Fruit fly (Drosophila melanogaster) whole organism, embryonic: ENCODE data around the gene CG12075.

Experiments
- Asciz ChIP-seq: fragments of 200-800 bp; sonication (Bioruptor generic); optimal IDR thresholded peaks from 2 replicates; lab custom pipeline; 2017; ENCODE audit warnings: missing biosample characterization, mild to moderate bottlenecking, missing genetic modification characterization, missing genetic modification reagents
- CG10462 ChIP-seq: fragments of 200-800 bp; sonication (Bioruptor generic); optimal IDR thresholded peaks from 2 replicates; lab custom pipeline; 2016; ENCODE audit warnings: missing biosample characterization, missing genetic modification characterization
- CG11247 ChIP-seq: fragments of 200-800 bp; sonication (Bioruptor generic); IDR thresholded peaks from 2 replicates; pipeline ENCODE4 v1.3.6; 2022; ENCODE audit warnings: missing biosample characterization, missing genetic modification characterization
- CG11398 ChIP-seq: fragments of 200-800 bp; sonication (Bioruptor generic); optimal IDR thresholded peaks from 2 replicates; lab custom pipeline; 2016; ENCODE audit warnings: missing biosample characterization, missing genetic modification characterization
- CG11695 ChIP-seq: fragments of 200-800 bp; sonication (Bioruptor generic); IDR thresholded peaks from 3 replicates; pipeline ENCODE4 v1.3.6; 2022; ENCODE audit warnings: missing biosample characterization, missing genetic modification characterization
- CG12299 ChIP-seq: fragments of 200-800 bp; sonication (Bioruptor generic); optimal IDR thresholded peaks from 2 replicates; lab custom pipeline; 2018; ENCODE audit warnings: missing biosample characterization, mild to moderate bottlenecking, missing genetic modification characterization
- CG12769 ChIP-seq: fragments of 200-800 bp; sonication (Bioruptor generic); optimal IDR thresholded peaks from 2 replicates; lab custom pipeline; 2019; ENCODE audit warnings: missing biosample characterization, mild to moderate bottlenecking, missing genetic modification characterization, moderate library complexity
- CG12942 ChIP-seq: fragments of 200-800 bp; sonication (Bioruptor generic); optimal IDR thresholded peaks from 3 replicates; lab custom pipeline; 2016; ENCODE audit warnings: missing biosample characterization, missing genetic modification characterization
- CG14441 ChIP-seq: fragments of 200-800 bp; sonication (Bioruptor generic); IDR thresholded peaks from 2 replicates; pipeline ENCODE4 v1.3.6; 2022; ENCODE audit warnings: missing biosample characterization, missing genetic modification characterization
- CG14710 ChIP-seq: fragments of 200-800 bp; sonication (Bioruptor generic); optimal IDR thresholded peaks from 3 replicates; lab custom pipeline; 2019; ENCODE audit warnings: missing biosample characterization, mild to moderate bottlenecking, missing genetic modification characterization, moderate library complexity
- CG16779 ChIP-seq: fragments of 200-800 bp; sonication (Bioruptor generic); IDR thresholded peaks from 2 replicates; pipeline ENCODE4 v1.3.6; 2022; ENCODE audit warnings: missing biosample characterization, missing genetic modification characterization
- CG17802 ChIP-seq: fragments of 200-800 bp; sonication (Bioruptor generic); optimal IDR thresholded peaks from 2 replicates; lab custom pipeline; 2018; ENCODE audit warnings: missing biosample characterization, mild to moderate bottlenecking, missing genetic modification characterization, moderate library complexity
- CG18262 ChIP-seq: fragments of 200-800 bp; optimal IDR thresholded peaks from 3 replicates; lab custom pipeline; 2019; ENCODE audit warnings: missing biosample characterization, mild to moderate bottlenecking, missing genetic modification characterization, moderate library complexity
- CG18476 ChIP-seq: fragments of 200-800 bp; sonication (Bioruptor generic); optimal IDR thresholded peaks from 2 replicates; lab custom pipeline; 2016; ENCODE audit warnings: missing biosample characterization, mild to moderate bottlenecking, missing genetic modification characterization
- CG18599 ChIP-seq: fragments of 200-800 bp; sonication (Bioruptor generic); optimal IDR thresholded peaks from 3 replicates; lab custom pipeline; 2017; ENCODE audit warnings: missing biosample characterization, missing genetic modification characterization, mild to moderate bottlenecking, moderate library complexity, missing genetic modification reagents
- CG33557 ChIP-seq: fragments of 200-800 bp; sonication (Bioruptor generic); optimal IDR thresholded peaks from 2 replicates; lab custom pipeline; 2019; ENCODE audit warnings: missing biosample characterization, mild to moderate bottlenecking, missing genetic modification characterization, moderate library complexity
- CG43689 ChIP-seq: fragments of 200-800 bp; sonication (Bioruptor generic); IDR thresholded peaks from 2 replicates; pipeline ENCODE4 v1.3.6; 2022; ENCODE audit warnings: missing biosample characterization, missing genetic modification characterization
- CG7556 ChIP-seq: fragments of 200-800 bp; sonication (Bioruptor generic); optimal IDR thresholded peaks from 2 replicates; lab custom pipeline; 2017; ENCODE audit warnings: missing biosample characterization, mild to moderate bottlenecking, missing genetic modification characterization
- CG8944 ChIP-seq: fragments of 200-800 bp; sonication (Bioruptor generic); optimal IDR thresholded peaks from 3 replicates; lab custom pipeline; 2016; ENCODE audit warnings: missing biosample characterization, missing genetic modification characterization
- Deaf1 ChIP-seq: fragments of 200-800 bp; optimal IDR thresholded peaks from 3 replicates; lab custom pipeline; 2019; ENCODE audit warnings: missing biosample characterization, mild to moderate bottlenecking, missing genetic modification characterization, moderate library complexity
- Doc2 ChIP-seq: fragments of 200-800 bp; sonication (Bioruptor generic); IDR thresholded peaks from 2 replicates; pipeline ENCODE4 v1.3.6; 2022; ENCODE audit warnings: missing biosample characterization, missing genetic modification characterization
- Doc3 ChIP-seq: fragments of 200-800 bp; sonication (Bioruptor generic); IDR thresholded peaks from 3 replicates; pipeline ENCODE4 v1.3.6; 2022; ENCODE audit warnings: missing biosample characterization, missing genetic modification characterization; ENCODE audit not compliant: partially characterized antibody
- Ets97D ChIP-seq: fragments of 200-800 bp; sonication (Bioruptor generic); optimal IDR thresholded peaks from 3 replicates; lab custom pipeline; 2016; ENCODE audit warnings: missing biosample characterization, missing genetic modification characterization
- H15 ChIP-seq: fragments of 200-800 bp; sonication (Bioruptor generic); IDR thresholded peaks from 3 replicates; pipeline ENCODE4 v1.3.6; 2022; ENCODE audit warnings: missing biosample characterization, missing genetic modification characterization
- MTF-1 ChIP-seq: fragments of 200-800 bp; sonication (Bioruptor generic); optimal IDR thresholded peaks from 2 replicates; lab custom pipeline; 2018; ENCODE audit warnings: missing biosample characterization, mild to moderate bottlenecking, missing genetic modification characterization, borderline replicate concordance
- Sin3A ChIP-seq: fragments of >200 bp; optimal IDR thresholded peaks from 2 replicates; lab custom pipeline; 2018
- Sry-β ChIP-seq: fragments of 200-800 bp; sonication (Bioruptor generic); optimal IDR thresholded peaks from 2 replicates; lab custom pipeline; 2018; ENCODE audit warnings: missing biosample characterization, mild to moderate bottlenecking, missing genetic modification characterization, moderate library complexity
- Sry-δ ChIP-seq: fragments of 200-800 bp; sonication (Bioruptor generic); optimal IDR thresholded peaks from 2 replicates; lab custom pipeline; 2016; ENCODE audit warnings: missing biosample characterization, missing genetic modification characterization
- Ssrp ChIP-seq: fragments of 200-800 bp; sonication (Bioruptor generic); optimal IDR thresholded peaks from 2 replicates; lab custom pipeline; 2018; ENCODE audit warnings: missing biosample characterization, mild to moderate bottlenecking, missing genetic modification characterization, moderate library complexity
- ash1 ChIP-seq: fragments of 200-800 bp; sonication (Bioruptor generic); optimal IDR thresholded peaks from 2 replicates; lab custom pipeline; 2018; ENCODE audit warnings: missing biosample characterization, mild to moderate bottlenecking, missing genetic modification characterization
- az2 ChIP-seq: fragments of 200-800 bp; sonication (Bioruptor generic); optimal IDR thresholded peaks from 3 replicates; lab custom pipeline; 2016; ENCODE audit warnings: missing biosample characterization, missing genetic modification characterization
- crc ChIP-seq: fragments of 200-800 bp; sonication (Bioruptor generic); optimal IDR thresholded peaks from 2 replicates; lab custom pipeline; 2016; ENCODE audit warnings: missing biosample characterization, missing genetic modification characterization
- crol ChIP-seq: fragments of 200-800 bp; sonication (Bioruptor generic); IDR thresholded peaks from 2 replicates; pipeline ENCODE4 v1.3.6; 2022; ENCODE audit warnings: missing biosample characterization, missing genetic modification characterization
- dpn ChIP-seq, 2 experiments: fragments of 200-800 bp; sonication (Bioruptor generic); optimal IDR thresholded peaks; 3 replicates each; lab custom pipeline; 2016; ENCODE audit warnings: missing biosample characterization in 2 of 2, missing genetic modification characterization in 2 of 2
- fd96Cb ChIP-seq: fragments of 200-800 bp; sonication (Bioruptor generic); optimal IDR thresholded peaks from 2 replicates; lab custom pipeline; 2018; ENCODE audit warnings: missing biosample characterization, mild to moderate bottlenecking, missing genetic modification characterization, moderate library complexity
- gem ChIP-seq: fragments of 200-800 bp; sonication (Bioruptor generic); optimal IDR thresholded peaks from 2 replicates; lab custom pipeline; 2019; ENCODE audit warnings: missing biosample characterization, mild to moderate bottlenecking, missing genetic modification characterization, moderate library complexity
- gt ChIP-seq: fragments of 200-800 bp; sonication (Bioruptor generic); IDR thresholded peaks from 2 replicates; pipeline ENCODE4 v1.3.6; 2022; ENCODE audit warnings: missing biosample characterization, missing genetic modification characterization
- hkb ChIP-seq, 2 experiments: fragments of 200-800 bp in 1 of 2; fragments of >200 bp in 1 of 2; sonication (Bioruptor generic) in 1 of 2; IDR thresholded peaks in 1 of 2; optimal IDR thresholded peaks in 1 of 2; 2 replicates each; pipeline versions ENCODE4 v1.3.6 to Lab custom; 2017 to 2022; ENCODE audit warnings: missing biosample characterization in 1 of 2, missing genetic modification characterization in 1 of 2
- jigr1 ChIP-seq: fragments of 200-800 bp; sonication (Bioruptor generic); IDR thresholded peaks from 3 replicates; pipeline ENCODE4 v1.3.6; 2022; ENCODE audit warnings: missing biosample characterization, missing genetic modification characterization
- knrl ChIP-seq: fragments of 200-800 bp; sonication (Bioruptor generic); IDR thresholded peaks from 3 replicates; pipeline ENCODE4 v1.3.6; 2022; ENCODE audit warnings: missing biosample characterization, missing genetic modification characterization; ENCODE audit not compliant: partially characterized antibody
- lab ChIP-seq: fragments of 200-800 bp; sonication (Bioruptor generic); optimal IDR thresholded peaks from 3 replicates; lab custom pipeline; 2017; ENCODE audit warnings: missing biosample characterization, missing genetic modification characterization, mild to moderate bottlenecking, moderate library complexity, missing genetic modification reagents
- lov ChIP-seq, 2 experiments: fragments of 200-800 bp in 1 of 2; fragments of >200 bp in 1 of 2; sonication (Bioruptor generic) in 1 of 2; IDR thresholded peaks in 1 of 2; optimal IDR thresholded peaks in 1 of 2; 2 replicates in 1 of 2; 3 replicates in 1 of 2; pipeline versions ENCODE4 v1.3.6 to Lab custom; 2017 to 2022; ENCODE audit warnings: missing biosample characterization in 1 of 2, missing genetic modification characterization in 1 of 2
- pan ChIP-seq, 4 experiments: fragments of >200 bp in 3 of 4; fragments of 200-800 bp in 1 of 4; sonication (Bioruptor generic) in 1 of 4; optimal IDR thresholded peaks in 3 of 4; IDR thresholded peaks in 1 of 4; 2 replicates each; pipeline versions ENCODE4 v1.3.6 to Lab custom; 2017 to 2022; ENCODE audit warnings: missing biosample characterization in 2 of 4, missing genetic modification characterization in 2 of 4, mixed read lengths in 1 of 4
- pum ChIP-seq: fragments of 200-800 bp; sonication (Bioruptor generic); optimal IDR thresholded peaks from 2 replicates; lab custom pipeline; 2016; ENCODE audit warnings: missing biosample characterization, missing genetic modification characterization
- rib ChIP-seq: fragments of 200-800 bp; sonication (Bioruptor generic); IDR thresholded peaks from 2 replicates; pipeline ENCODE4 v1.3.6; 2022; ENCODE audit warnings: missing biosample characterization, missing genetic modification characterization
- ssp ChIP-seq: fragments of 200-800 bp; sonication (Bioruptor generic); IDR thresholded peaks from 2 replicates; pipeline ENCODE4 v1.3.6; 2022; ENCODE audit warnings: missing biosample characterization, missing genetic modification characterization
- tgo ChIP-seq: fragments of 200-800 bp; sonication (Bioruptor generic); IDR thresholded peaks from 3 replicates; pipeline ENCODE4 v1.3.6; 2022; ENCODE audit warnings: missing biosample characterization, missing genetic modification characterization
- ttk ChIP-seq: fragments of 200-800 bp; sonication (Bioruptor generic); IDR thresholded peaks from 2 replicates; pipeline ENCODE4 v2.1.2; 2022; ENCODE audit warnings: missing biosample characterization, missing genetic modification characterization
- vfl ChIP-seq: fragments of 200-800 bp; sonication (Bioruptor generic); optimal IDR thresholded peaks from 2 replicates; lab custom pipeline; 2016; ENCODE audit warnings: missing biosample characterization, missing genetic modification characterization

The CG12075 gene

dm6 chrX:8896080-8896479 is 58.0 kb downstream of the CG12075 start (continued):
- TF ChIP-seq Sry-δ (GFP tag; lab: Kevin White, UChicago) (no peak), CG7556 (GFP tag; lab: Kevin White, UChicago) (peak; percentile 86), CG18599 (peak; percentile 91), crol (GFP tag; lab: Robert Waterston, UW) (peak; percentile 74; the same call in 1 of the 2 replicates), hkb (optimal IDR thresholded peaks at IDR 0.05; lab: Kevin White, UChicago) (no peak), hkb (GFP tag; IDR thresholded peaks at IDR 0.05; lab: Robert Waterston, UW) (peak; percentile 95), vfl (peak; percentile 68), Ets97D (GFP tag; lab: Kevin White, UChicago) (peak; percentile 29), CG12299 (peak; percentile 84), gt (GFP tag; lab: Robert Waterston, UW) (peak; percentile 88), H15 (GFP tag; lab: Robert Waterston, UW) (peak; percentile 95), CG12942 (GFP tag; lab: Kevin White, UChicago) (peak; percentile 91), dpn (GFP tag; optimal IDR thresholded peaks at IDR 0.05; lab: Kevin White, UChicago) (peak; percentile 79 to 96), jigr1 (peak; percentile 88), CG14441 (GFP tag; lab: Robert Waterston, UW) (peak; percentile 97), ssp (GFP tag; lab: Robert Waterston, UW) (peak; percentile 87), Doc3 (no peak), Ssrp (peak; percentile 94), CG11398 (GFP tag; lab: Kevin White, UChicago) (peak; percentile 41), rib (GFP tag; lab: Robert Waterston, UW) (peak; percentile 94), crc (GFP tag; lab: Kevin White, UChicago) (peak; percentile 9), gem (peak; percentile 96), CG14710 (tag; lab: Kevin White, UChicago) (peak; percentile 87), Asciz (GFP tag; lab: Kevin White, UChicago) (peak; percentile 86), tgo (peak; percentile 96), CG10462 (GFP tag; lab: Kevin White, UChicago) (peak; percentile 88), pum (GFP tag; lab: Kevin White, UChicago) (peak; percentile 62), Deaf1 (tag; lab: Kevin White, UChicago) (peak; percentile 70), ttk (GFP tag; lab: Robert Waterston, UW) (peak; percentile 95), CG17802 (peak; percentile 74), lab (peak; percentile 97), CG33557 (GFP tag; lab: Kevin White, UChicago) (peak; percentile 66), lov (optimal IDR thresholded peaks at IDR 0.05; lab: Kevin White, UChicago) (no peak), lov (GFP tag; IDR thresholded peaks at IDR 0.05; lab: Robert Waterston, UW) (peak; percentile 92), CG11695 (GFP tag; lab: Robert Waterston, UW) (peak; percentile 95), MTF-1 (peak; percentile 89), az2 (GFP tag; lab: Kevin White, UChicago) (peak; percentile 95), CG12769 (tag; lab: Kevin White, UChicago) (peak; percentile 98), Sry-β (GFP tag; lab: Kevin White, UChicago) (no peak), CG18476 (GFP tag; lab: Kevin White, UChicago) (peak; percentile 84), CG11247 (GFP tag; lab: Robert Waterston, UW) (peak; percentile 95), knrl (no peak), fd96Cb (tag; lab: Kevin White, UChicago) (peak; percentile 94), CG16779 (peak; percentile 94), CG18262 (tag; lab: Kevin White, UChicago) (peak; percentile 92), CG8944 (GFP tag; lab: Kevin White, UChicago) (peak; percentile 43), CG43689 (GFP tag; lab: Robert Waterston, UW) (peak; percentile 88), pan (optimal IDR thresholded peaks at IDR 0.05; lab: Kevin White, UChicago) (no peak), pan (GFP tag; optimal IDR thresholded peaks at IDR 0.05 in 1 of 2, IDR thresholded peaks at IDR 0.05 in 1 of 2) (peak in 1 of 2 experiments; percentile 96), Doc2 (GFP tag; lab: Robert Waterston, UW) (peak; percentile 84), Sin3A (lab: Kevin White, UChicago) (no peak), ash1 (peak; percentile 58)
